Fruit fly (Drosophila melanogaster) whole organism, prepupa: Measurements from ENCODE around the gene CG43750.

Experiments
- Blimp-1 ChIP-seq: fragments of 200-800 bp; sonication (Bioruptor generic); optimal IDR thresholded peaks from 3 replicates; lab custom pipeline; 2017; ENCODE audit warnings: missing biosample characterization, missing genetic modification characterization, mild to moderate bottlenecking, moderate library complexity, missing genetic modification reagents
- CG10631 ChIP-seq: fragments of 200-800 bp; sonication (Bioruptor generic); optimal IDR thresholded peaks from 2 replicates; lab custom pipeline; 2016; ENCODE audit warnings: missing biosample characterization, missing genetic modification characterization
- CG10669 ChIP-seq: fragments of 200-800 bp; sonication (Bioruptor generic); optimal IDR thresholded peaks from 3 replicates; lab custom pipeline; 2018; ENCODE audit warnings: missing biosample characterization, mild to moderate bottlenecking, missing genetic modification characterization, moderate library complexity
- CG11762 ChIP-seq: fragments of 200-800 bp; sonication (Bioruptor generic); optimal IDR thresholded peaks from 3 replicates; lab custom pipeline; 2016; ENCODE audit warnings: missing biosample characterization, missing genetic modification characterization; ENCODE audit not compliant: insufficient read depth
- CG11902 ChIP-seq: fragments of 200-800 bp; sonication (Bioruptor generic); optimal IDR thresholded peaks from 3 replicates; lab custom pipeline; 2016; ENCODE audit warnings: missing biosample characterization, missing genetic modification characterization
- CG15336 ChIP-seq: fragments of 200-800 bp; sonication (Bioruptor generic); IDR thresholded peaks from 2 replicates; pipeline ENCODE4 v1.3.6; 2022; ENCODE audit warnings: missing biosample characterization, missing genetic modification characterization
- CG1621 ChIP-seq: fragments of 200-800 bp; sonication (Bioruptor generic); optimal IDR thresholded peaks from 3 replicates; lab custom pipeline; 2018; ENCODE audit warnings: missing biosample characterization, mild to moderate bottlenecking, missing genetic modification characterization
- CG16779 ChIP-seq: fragments of 200-800 bp; sonication (Bioruptor generic); optimal IDR thresholded peaks from 3 replicates; lab custom pipeline; 2017; ENCODE audit warnings: missing biosample characterization, mild to moderate bottlenecking, missing genetic modification characterization
- CG3032 ChIP-seq: fragments of 200-800 bp; optimal IDR thresholded peaks from 2 replicates; lab custom pipeline; 2019; ENCODE audit warnings: missing biosample characterization, mild to moderate bottlenecking, missing genetic modification characterization, moderate library complexity
- CG31627 ChIP-seq: fragments of 200-800 bp; sonication (Bioruptor generic); optimal IDR thresholded peaks from 3 replicates; lab custom pipeline; 2016; ENCODE audit warnings: missing biosample characterization, missing genetic modification characterization
- CG3919 ChIP-seq: fragments of 200-800 bp; sonication (Bioruptor generic); optimal IDR thresholded peaks from 3 replicates; lab custom pipeline; 2016; ENCODE audit warnings: missing biosample characterization, missing genetic modification characterization
- CG4318 ChIP-seq: fragments of 200-800 bp; sonication (Bioruptor generic); optimal IDR thresholded peaks from 3 replicates; lab custom pipeline; 2017; ENCODE audit warnings: missing biosample characterization, mild to moderate bottlenecking, missing genetic modification characterization
- CG6163 ChIP-seq: fragments of 200-800 bp; sonication (Bioruptor generic); IDR thresholded peaks from 3 replicates; pipeline ENCODE4 v1.3.6; 2022; ENCODE audit warnings: missing biosample characterization, missing genetic modification characterization
- CG6792 ChIP-seq: fragments of 200-800 bp; sonication (Bioruptor generic); optimal IDR thresholded peaks from 3 replicates; lab custom pipeline; 2016; ENCODE audit warnings: missing biosample characterization, missing genetic modification characterization
- CG6808 ChIP-seq: fragments of 200-800 bp; sonication (Bioruptor generic); optimal IDR thresholded peaks from 3 replicates; lab custom pipeline; 2017; ENCODE audit warnings: missing biosample characterization, missing genetic modification characterization, mild to moderate bottlenecking, moderate library complexity, missing genetic modification reagents
- CG6854 ChIP-seq: fragments of 200-800 bp; sonication (Bioruptor generic); optimal IDR thresholded peaks from 2 replicates; lab custom pipeline; 2017; ENCODE audit warnings: missing biosample characterization, mild to moderate bottlenecking, missing genetic modification characterization
- CG8119 ChIP-seq: fragments of 200-800 bp; sonication (Bioruptor generic); IDR thresholded peaks from 3 replicates; pipeline ENCODE4 v1.3.6; 2022; ENCODE audit warnings: missing biosample characterization, missing genetic modification characterization
- CG8319 ChIP-seq: fragments of 200-800 bp; sonication (Bioruptor generic); optimal IDR thresholded peaks from 3 replicates; lab custom pipeline; 2016; ENCODE audit warnings: missing biosample characterization, missing genetic modification characterization
- CG9139 ChIP-seq: fragments of 200-800 bp; sonication (Bioruptor generic); optimal IDR thresholded peaks from 3 replicates; lab custom pipeline; 2017; ENCODE audit warnings: missing biosample characterization, mild to moderate bottlenecking, missing genetic modification characterization
- Eip78C ChIP-seq: fragments of 200-800 bp; sonication (Bioruptor generic); peaks from one replicate; lab custom pipeline; 2016; ENCODE audit warnings: missing biosample characterization, missing genetic modification characterization
- Ets96B ChIP-seq: fragments of 200-800 bp; optimal IDR thresholded peaks from 2 replicates; lab custom pipeline; 2019; ENCODE audit warnings: missing biosample characterization, mild to moderate bottlenecking, missing genetic modification characterization, moderate library complexity
- Hr38 ChIP-seq: sonication (Bioruptor generic); optimal IDR thresholded peaks from 2 replicates; lab custom pipeline; 2016; ENCODE audit warnings: missing biosample characterization, missing genetic modification characterization
- Hr39 ChIP-seq: fragments of 200-800 bp; sonication (Bioruptor generic); optimal IDR thresholded peaks from 2 replicates; lab custom pipeline; 2016; ENCODE audit warnings: missing biosample characterization, missing genetic modification characterization
- Hr4 ChIP-seq: fragments of 200-800 bp; sonication (Bioruptor generic); optimal IDR thresholded peaks from 3 replicates; lab custom pipeline; 2016; ENCODE audit warnings: missing biosample characterization, missing genetic modification characterization
- Lpt ChIP-seq: fragments of 200-800 bp; sonication (Bioruptor generic); optimal IDR thresholded peaks from 3 replicates; lab custom pipeline; 2016; ENCODE audit warnings: missing biosample characterization, missing genetic modification characterization
- Smox ChIP-seq: fragments of 200-800 bp; sonication (Bioruptor generic); optimal IDR thresholded peaks from 3 replicates; lab custom pipeline; 2016; ENCODE audit warnings: missing biosample characterization, missing genetic modification characterization
- Sox102F ChIP-seq: fragments of 200-800 bp; sonication (Bioruptor generic); optimal IDR thresholded peaks from 2 replicates; lab custom pipeline; 2016; ENCODE audit warnings: missing biosample characterization, mild to moderate bottlenecking, missing genetic modification characterization
- Sox14 ChIP-seq: fragments of 200-800 bp; sonication (Bioruptor generic); optimal IDR thresholded peaks from 3 replicates; lab custom pipeline; 2016; ENCODE audit warnings: missing biosample characterization, missing genetic modification characterization
- Sox15 ChIP-seq: fragments of 200-800 bp; sonication (Bioruptor generic); optimal IDR thresholded peaks from 3 replicates; lab custom pipeline; 2016; ENCODE audit warnings: missing biosample characterization, missing genetic modification characterization
- achi ChIP-seq: fragments of 200-800 bp; sonication (Bioruptor generic); optimal IDR thresholded peaks from 3 replicates; lab custom pipeline; 2016; ENCODE audit warnings: missing biosample characterization, missing genetic modification characterization
- dac ChIP-seq: fragments of 200-800 bp; sonication (Bioruptor generic); optimal IDR thresholded peaks from 2 replicates; lab custom pipeline; 2017; ENCODE audit warnings: missing biosample characterization, mild to moderate bottlenecking, missing genetic modification characterization
- dsx ChIP-seq: fragments of 200-800 bp; optimal IDR thresholded peaks from 3 replicates; lab custom pipeline; 2019; ENCODE audit warnings: missing biosample characterization, mild to moderate bottlenecking, missing genetic modification characterization, moderate library complexity; ENCODE audit not compliant: poor library complexity, severe bottlenecking
- esn ChIP-seq: fragments of 200-800 bp; sonication (Bioruptor generic); optimal IDR thresholded peaks from 2 replicates; lab custom pipeline; 2016; ENCODE audit warnings: missing biosample characterization, mild to moderate bottlenecking, missing genetic modification characterization, moderate library complexity
- fd59A ChIP-seq: fragments of 200-800 bp; sonication (Bioruptor generic); optimal IDR thresholded peaks from 2 replicates; lab custom pipeline; 2017; ENCODE audit warnings: missing biosample characterization, mild to moderate bottlenecking, missing genetic modification characterization, missing genetic modification reagents
- fd85E ChIP-seq: fragments of 200-800 bp; sonication (Bioruptor generic); optimal IDR thresholded peaks from 3 replicates; lab custom pipeline; 2016; ENCODE audit warnings: missing biosample characterization, missing genetic modification characterization
- fkh ChIP-seq: fragments of 200-800 bp; sonication (Bioruptor generic); optimal IDR thresholded peaks from 3 replicates; lab custom pipeline; 2017; ENCODE audit warnings: missing biosample characterization, mild to moderate bottlenecking, missing genetic modification characterization, moderate library complexity
- lz ChIP-seq: fragments of 200-800 bp; sonication (Bioruptor generic); optimal IDR thresholded peaks from 3 replicates; lab custom pipeline; 2016; ENCODE audit warnings: missing biosample characterization, missing genetic modification characterization
- net ChIP-seq: fragments of 200-800 bp; sonication (Bioruptor generic); optimal IDR thresholded peaks from 3 replicates; lab custom pipeline; 2016; ENCODE audit warnings: missing biosample characterization, missing genetic modification characterization
- pdm3 ChIP-seq: fragments of 200-800 bp; sonication (Bioruptor generic); optimal IDR thresholded peaks from 3 replicates; lab custom pipeline; 2016; ENCODE audit warnings: missing biosample characterization, missing genetic modification characterization
- salr ChIP-seq, 2 experiments: fragments of 200-800 bp; sonication (Bioruptor generic); optimal IDR thresholded peaks; 3 replicates each; lab custom pipeline; 2016 to 2018; ENCODE audit warnings: missing biosample characterization in 2 of 2, missing genetic modification characterization in 2 of 2, mild to moderate bottlenecking in 1 of 2
- ss ChIP-seq, 2 experiments: fragments of 200-800 bp; sonication (Bioruptor generic); optimal IDR thresholded peaks; 2 replicates in 1 of 2; 3 replicates in 1 of 2; lab custom pipeline; 2017 to 2018; ENCODE audit warnings: mild to moderate bottlenecking in 2 of 2, missing biosample characterization in 2 of 2, missing genetic modification characterization in 2 of 2, moderate library complexity in 1 of 2
- svp ChIP-seq: fragments of 200-800 bp; sonication (Bioruptor generic); peaks from one replicate; lab custom pipeline; 2016; ENCODE audit warnings: missing biosample characterization, missing genetic modification characterization
- topi ChIP-seq: fragments of 200-800 bp; sonication (Bioruptor generic); optimal IDR thresholded peaks from 3 replicates; lab custom pipeline; 2016; ENCODE audit warnings: missing biosample characterization, missing genetic modification characterization
- vri ChIP-seq: fragments of 200-800 bp; sonication (Bioruptor generic); optimal IDR thresholded peaks from 3 replicates; lab custom pipeline; 2016; ENCODE audit warnings: missing biosample characterization, mild to moderate bottlenecking, missing genetic modification characterization

CG43750 gene

DNA sequence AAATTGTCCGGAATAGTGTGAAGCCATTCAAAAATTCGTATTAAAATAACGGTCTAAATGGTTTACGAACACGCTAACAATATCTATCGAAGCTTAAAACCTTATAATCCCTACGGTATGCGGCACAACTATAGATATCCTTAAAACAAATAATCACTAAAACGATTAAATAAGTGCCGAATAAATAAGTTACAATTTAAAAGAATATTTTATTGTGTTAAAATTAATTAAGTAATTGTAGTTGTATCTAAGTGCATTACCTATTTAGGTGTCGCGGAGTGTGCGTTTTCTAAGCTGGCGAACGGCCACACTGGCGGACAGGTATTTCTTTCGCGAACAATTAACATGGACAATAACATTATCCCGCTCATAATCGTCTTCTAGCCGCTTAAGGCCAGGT lies 9.7 kb downstream of the CG43750 start, which contains the start of gene Eogt (continued):
- TF ChIP-seq achi (GFP tag; lab: Kevin White, UChicago) (peak; percentile 90), Sox15 (GFP tag; lab: Kevin White, UChicago) (peak; percentile 96), CG11762 (GFP tag; lab: Kevin White, UChicago) (peak; percentile 65), salr (GFP tag; optimal IDR thresholded peaks at IDR 0.05; lab: Kevin White, UChicago) (peak; percentile 84 to 96), CG15336 (GFP tag; lab: Robert Waterston, UW) (peak; percentile 96), Hr4 (GFP tag; lab: Kevin White, UChicago) (peak; percentile 93), CG6808 (peak; percentile 88), CG16779 (tag; lab: Kevin White, UChicago) (peak; percentile 88), CG6163 (GFP tag; lab: Robert Waterston, UW) (peak; percentile 98), CG9139 (peak; percentile 80), CG1621 (tag; lab: Kevin White, UChicago) (peak; percentile 97), CG8319 (peak; percentile 79), Blimp-1 (peak; percentile 84), CG3919 (GFP tag; lab: Kevin White, UChicago) (peak; percentile 91)

DNA sequence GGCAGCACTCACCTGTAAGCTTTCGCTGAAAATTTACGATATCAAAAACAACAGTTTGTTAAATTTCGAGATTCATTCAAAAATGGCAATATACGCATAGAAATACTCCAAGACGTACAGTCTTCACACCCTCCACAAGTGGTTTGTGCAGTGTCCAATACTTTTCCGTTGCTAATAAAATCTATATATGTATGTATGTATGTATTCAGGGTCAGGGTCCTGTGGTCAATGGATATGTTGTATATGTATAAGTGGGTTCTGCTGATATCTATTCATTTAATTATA lies 14.1 kb downstream of the CG43750 start:
- TF ChIP-seq dac (GFP tag; lab: Kevin White, UChicago) (no peak), CG8119 (GFP tag; lab: Robert Waterston, UW) (0 out of 3 replicates have a peak, but pooled peaks have one; percentile 24), lz (no peak), Hr39 (GFP tag; lab: Kevin White, UChicago) (no peak)

- peak; percentile 80 for TF ChIP-seq svp (GFP tag; lab: Kevin White, UChicago)
- peak; percentile 47 for TF ChIP-seq net
- peak; percentile 40 for TF ChIP-seq fd59A
- peak in 1 of 2 experiments; percentile 68 for TF ChIP-seq salr (GFP tag; optimal IDR thresholded peaks at IDR 0.05; lab: Kevin White, UChicago)
- TF ChIP-seq CG3919 (GFP tag; lab: Kevin White, UChicago) = peak; percentile 100
- TF ChIP-seq CG4318 = no peak
- peak; percentile 50 for TF ChIP-seq CG16779 (tag; lab: Kevin White, UChicago)
- TF ChIP-seq fkh = peak; percentile 97
- peak; percentile 79 for TF ChIP-seq Sox14 (GFP tag; lab: Kevin White, UChicago)
- peak; percentile 72 for TF ChIP-seq CG31627 (GFP tag; lab: Kevin White, UChicago)
- TF ChIP-seq dac (GFP tag; lab: Kevin White, UChicago) = peak; percentile 44
- TF ChIP-seq Hr38 (GFP tag; lab: Kevin White, UChicago) = no peak
- TF ChIP-seq vri = no peak
- peak; percentile 6 for TF ChIP-seq CG11902 (GFP tag; lab: Kevin White, UChicago)
- TF ChIP-seq CG6808 = peak; percentile 30
- TF ChIP-seq pdm3 (GFP tag; lab: Kevin White, UChicago) = peak; percentile 64
- TF ChIP-seq Eip78C (GFP tag; lab: Kevin White, UChicago) = peak; percentile 86
- peak; percentile 46 for TF ChIP-seq CG10669 (GFP tag; lab: Kevin White, UChicago)
- no peak for TF ChIP-seq Ets96B (tag; lab: Kevin White, UChicago)
- peak; percentile 47 for TF ChIP-seq CG3032
- TF ChIP-seq esn = peak; percentile 84
- TF ChIP-seq CG6854 (GFP tag; lab: Kevin White, UChicago) = peak; percentile 76
- peak; percentile 20 for TF ChIP-seq CG9139
- peak; percentile 13 for TF ChIP-seq CG10631
- peak; percentile 16; the same call in 1 of the 2 replicates for TF ChIP-seq CG15336 (GFP tag; lab: Robert Waterston, UW)
- peak; percentile 28 to 47 for TF ChIP-seq ss (GFP tag; optimal IDR thresholded peaks at IDR 0.05; lab: Kevin White, UChicago)
- TF ChIP-seq lz = peak; percentile 81
- TF ChIP-seq Lpt (GFP tag; lab: Kevin White, UChicago) = peak; percentile 22
- TF ChIP-seq CG8119 (GFP tag; lab: Robert Waterston, UW) = no peak; the same call in 2 of the 3 replicates
- TF ChIP-seq achi (GFP tag; lab: Kevin White, UChicago) = peak; percentile 100
- peak; percentile 70 for TF ChIP-seq Sox102F (GFP tag; lab: Kevin White, UChicago)
- TF ChIP-seq dsx = peak; percentile 74
- TF ChIP-seq topi = peak; percentile 76
- TF ChIP-seq CG1621 (tag; lab: Kevin White, UChicago) = peak; percentile 46
- peak; percentile 67 for TF ChIP-seq Smox
- TF ChIP-seq CG6792 (GFP tag; lab: Kevin White, UChicago) = peak; percentile 46
- TF ChIP-seq Blimp-1 = peak; percentile 59
- TF ChIP-seq fd85E = peak; percentile 9
Observed at dm6 chr2L:2375655-2376417, 14.7 kb downstream of the CG43750 start, which contains the start of gene Atxn7. Gene Atxn7, plus strand, starts transcription at chr2L:2375841.
